Comparison of ENCODE assay signal across 2 fruit fly cellular contexts in genomic region chr3R:30464244-30464643, dm6.
TF ChIP-seq lines count a peak whose summit lies in the region.

No protein-coding gene starts in this region.

- TF ChIP-seq CTCF in whole organism, embryonic (GFP tag; optimal IDR thresholded peaks at IDR 0.05; lab: Kevin White, UChicago): no peak

TF ChIP-seq in whole organism, embryonic, 481 proteins besides CTCF, POLR2A, EP300 and RAD21:
- TF ChIP-seq CG18011 (GFP tag; optimal IDR thresholded peaks at IDR 0.05; lab: Kevin White, UChicago) (peak; percentile 91), lab (GFP tag; optimal IDR thresholded peaks at IDR 0.05; lab: Kevin White, UChicago) (no peak), chinmo (GFP tag; IDR thresholded peaks at IDR 0.05; lab: Robert Waterston, UW; ENCODE audit: partially characterized antibody) (no peak), CG18599 (GFP tag; optimal IDR thresholded peaks at IDR 0.05; lab: Kevin White, UChicago) (no peak)

TF ChIP-seq in whole organism, wandering third instar larva, 38 proteins besides CTCF, POLR2A, EP300 and RAD21:
- no peak for TF ChIP-seq Dfd (GFP tag; optimal IDR thresholded peaks at IDR 0.05; lab: Kevin White, UChicago)
- TF ChIP-seq Myc (optimal IDR thresholded peaks at IDR 0.05; lab: Kevin White, UChicago): peak; percentile 31
